Worm (Caenorhabditis elegans): ENCODE data around the gene str-135.

The str-135 gene

DNA sequence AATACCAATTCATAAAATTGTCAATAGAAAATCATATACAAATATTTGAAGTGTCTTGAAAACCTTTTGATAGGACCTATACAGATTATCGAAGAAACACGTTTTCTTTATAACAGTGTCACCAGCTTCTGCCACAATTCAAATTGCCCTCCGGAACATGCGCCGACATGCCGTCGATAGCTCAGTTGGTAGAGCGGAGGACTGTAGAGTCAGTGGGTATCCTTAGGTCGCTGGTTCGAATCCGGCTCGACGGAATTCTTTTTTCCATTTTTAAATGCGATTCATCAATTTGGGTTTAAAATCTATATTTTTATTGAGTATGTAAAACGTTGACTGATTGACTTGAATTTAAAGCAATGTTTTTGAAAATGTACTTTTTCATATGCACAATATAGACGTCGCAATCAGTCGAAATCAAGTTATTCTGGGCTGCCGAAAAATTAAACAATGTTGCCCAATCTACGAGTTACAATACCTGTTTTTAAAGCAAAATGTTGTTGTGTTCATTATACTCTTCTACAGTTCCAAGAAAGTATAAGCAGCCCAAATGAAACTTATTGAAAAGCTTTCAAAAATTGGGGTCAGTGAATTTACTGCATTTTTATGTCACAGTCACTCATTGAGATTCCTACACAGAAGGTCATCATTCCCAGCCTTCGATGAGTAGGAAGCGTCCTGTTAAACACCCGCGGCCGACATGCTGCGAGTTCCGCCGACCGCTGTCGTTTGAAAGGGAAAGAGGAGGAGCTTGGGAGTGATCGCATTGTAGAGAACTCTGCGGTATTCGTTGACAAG, 33.2 kb downstream of the str-135 start (continued):
- TF ChIP-seq unc-30 (tag; optimal IDR thresholded peaks at IDR 0.05) (no peak), aha-1 (tag; optimal IDR thresholded peaks at IDR 0.05) (peak; percentile 24), F16B12.6 (tag; optimal IDR thresholded peaks at IDR 0.05) (no peak), hpl-2 (GFP tag; optimal IDR thresholded peaks at IDR 0.05) (peak; percentile 54), sup-37 (GFP tag; optimal IDR thresholded peaks at IDR 0.05) (peak; percentile 34), lin-13 (GFP tag; optimal IDR thresholded peaks at IDR 0.05) (peak; percentile 61), hlh-4 (tag; optimal IDR thresholded peaks at IDR 0.05) (no peak), nhr-12 (tag; optimal IDR thresholded peaks at IDR 0.05) (no peak), nhr-71 (tag; optimal IDR thresholded peaks at IDR 0.05) (peak; percentile 90), dpl-1 (GFP tag; optimal IDR thresholded peaks at IDR 0.05) (peak in 2 of 3 experiments; percentile 19 to 24), egl-27 (tag; optimal IDR thresholded peaks at IDR 0.05) (no peak), snu-23 (GFP tag; optimal IDR thresholded peaks at IDR 0.05) (peak; percentile 81), ztf-4 (tag; optimal IDR thresholded peaks at IDR 0.05) (peak; percentile 24), mab-9 (GFP tag; IDR thresholded peaks at IDR 0.05) (0 out of 2 replicates have a peak, but pooled peaks have one; percentile 26), pag-3 (tag; optimal IDR thresholded peaks at IDR 0.05; ENCODE audit: borderline replicate concordance, insufficient read depth) (no peak), ceh-63 (GFP tag; optimal IDR thresholded peaks at IDR 0.05) (no peak), unc-130 (tag; optimal IDR thresholded peaks at IDR 0.05) (no peak), elt-3 (tag; optimal IDR thresholded peaks at IDR 0.05) (peak in 3 of 6 experiments; percentile 50 to 76 (median 67)), grh-1 (GFP tag; IDR thresholded peaks at IDR 0.05) (peak; percentile 66; the same call in 1 of the 2 replicates), ceh-88 (GFP tag; IDR thresholded peaks at IDR 0.05) (no peak), C34B4.2 (tag; optimal IDR thresholded peaks at IDR 0.05) (no peak), nhr-84 (tag; optimal IDR thresholded peaks at IDR 0.05) (no peak), mdl-1 (tag; optimal IDR thresholded peaks at IDR 0.05) (peak in 1 of 2 experiments; percentile 9), snpc-4 (tag; optimal IDR thresholded peaks at IDR 0.05) (peak; percentile 99), nhr-11 (tag; optimal IDR thresholded peaks at IDR 0.05) (no peak), mep-1 (tag; optimal IDR thresholded peaks at IDR 0.05) (peak; percentile 68), sox-4 (tag; optimal IDR thresholded peaks at IDR 0.05) (no peak), lin-35 (GFP tag; optimal IDR thresholded peaks at IDR 0.05) (peak in 1 of 2 experiments; percentile 62), efl-1 (optimal IDR thresholded peaks at IDR 0.05) (peak; percentile 38 to 66), efl-1 (GFP tag; optimal IDR thresholded peaks at IDR 0.05 in 1 of 2) (peak in 1 of 2 experiments; percentile 97), lin-14 (GFP tag; optimal IDR thresholded peaks at IDR 0.05) (peak; percentile 85), vab-15 (tag; optimal IDR thresholded peaks at IDR 0.05) (no peak), nhr-77 (tag; optimal IDR thresholded peaks at IDR 0.05) (peak; percentile 79)

ce11 chrV:8245457-8245856, 35.2 kb downstream of the str-135 start, which contains the start of gene C16D9.5:
Gene C16D9.5 (minus strand): TSS chrV:8245557.
- TF ChIP-seq lin-14 (GFP tag; optimal IDR thresholded peaks at IDR 0.05), result no peak
- no peak for TF ChIP-seq efl-3 (GFP tag; optimal IDR thresholded peaks at IDR 0.05)
- no peak for TF ChIP-seq C34B4.2 (tag; optimal IDR thresholded peaks at IDR 0.05)
- TF ChIP-seq mef-2 (tag; optimal IDR thresholded peaks at IDR 0.05), result no peak
- TF ChIP-seq ets-5 (GFP tag; IDR thresholded peaks at IDR 0.05), result no peak
- TF ChIP-seq elt-2 (tag; optimal IDR thresholded peaks at IDR 0.05), result no peak
- TF ChIP-seq zip-4 (GFP tag; optimal IDR thresholded peaks at IDR 0.05), result no peak
- no peak for TF ChIP-seq unc-130 (tag; optimal IDR thresholded peaks at IDR 0.05)
- no peak for TF ChIP-seq hlh-17 (GFP tag; optimal IDR thresholded peaks at IDR 0.05; ENCODE audit: borderline replicate concordance)
- no peak for TF ChIP-seq aha-1 (tag; optimal IDR thresholded peaks at IDR 0.05)

Data from whole organism, L1 larva.